ENCODE assay signal across 4 fruit fly cellular contexts in genomic region chr2L:14674606-14675100, dm6.
TF ChIP-seq lines count a peak whose summit lies in the region.

No protein-coding gene starts in this region.

- no peak for TF ChIP-seq CTCF in whole organism, embryonic (GFP tag; optimal IDR thresholded peaks at IDR 0.05; lab: Kevin White, UChicago)

TF ChIP-seq in whole organism, embryonic, 481 proteins besides CTCF, POLR2A, EP300 and RAD21 (continues in another document):
- TF ChIP-seq pum (GFP tag; optimal IDR thresholded peaks at IDR 0.05; lab: Kevin White, UChicago) (no peak), CG12104 (GFP tag; optimal IDR thresholded peaks at IDR 0.05; lab: Kevin White, UChicago) (peak; percentile 49), ap (GFP tag; IDR thresholded peaks at IDR 0.05; lab: Robert Waterston, UW) (no peak), Meics (GFP tag; optimal IDR thresholded peaks at IDR 0.05; lab: Kevin White, UChicago) (peak; percentile 47), row (GFP tag; IDR thresholded peaks at IDR 0.05; lab: Robert Waterston, UW) (peak; percentile 69), CG18599 (GFP tag; optimal IDR thresholded peaks at IDR 0.05; lab: Kevin White, UChicago) (peak; percentile 30), Scr (GFP tag; IDR thresholded peaks at IDR 0.05; lab: Robert Waterston, UW; ENCODE audit: partially characterized antibody) (no peak), dimm (GFP tag; IDR thresholded peaks at IDR 0.05; lab: Robert Waterston, UW) (no peak), CG5953 (GFP tag; IDR thresholded peaks at IDR 0.05; lab: Robert Waterston, UW) (no peak), Taf1 (GFP tag; IDR thresholded peaks at IDR 0.05; lab: Robert Waterston, UW) (no peak), CG15073 (GFP tag; optimal IDR thresholded peaks at IDR 0.05; lab: Kevin White, UChicago) (no peak), CG9437 (GFP tag; optimal IDR thresholded peaks at IDR 0.05; lab: Kevin White, UChicago) (peak; percentile 73), chn (GFP tag; optimal IDR thresholded peaks at IDR 0.05; lab: Kevin White, UChicago) (no peak), oc (tag; optimal IDR thresholded peaks at IDR 0.05; lab: Kevin White, UChicago) (peak; percentile 80), CG13624 (GFP tag; optimal IDR thresholded peaks at IDR 0.05; lab: Kevin White, UChicago) (no peak), Hr51 (GFP tag; optimal IDR thresholded peaks at IDR 0.05; lab: Kevin White, UChicago) (peak in 1 of 2 experiments; percentile 80), CG2712 (tag; optimal IDR thresholded peaks at IDR 0.05; lab: Kevin White, UChicago) (peak; percentile 98), br (optimal IDR thresholded peaks at IDR 0.05; lab: Kevin White, UChicago) (no peak), CG18764 (GFP tag; optimal IDR thresholded peaks at IDR 0.05; lab: Kevin White, UChicago) (peak; percentile 47), sens-2 (GFP tag; IDR thresholded peaks at IDR 0.05; lab: Robert Waterston, UW) (no peak), sqz (GFP tag; optimal IDR thresholded peaks at IDR 0.05; lab: Kevin White, UChicago) (peak; percentile 62), CG6689 (GFP tag; IDR thresholded peaks at IDR 0.05; lab: Robert Waterston, UW) (peak; percentile 85), B-H2 (GFP tag; optimal IDR thresholded peaks at IDR 0.05; lab: Kevin White, UChicago) (no peak)

TF ChIP-seq in whole organism, prepupa, 60 proteins besides CTCF, POLR2A, EP300 and RAD21 (continues in another document):
- no peak for TF ChIP-seq CG1621 (tag; optimal IDR thresholded peaks at IDR 0.05; lab: Kevin White, UChicago)
- TF ChIP-seq CG6163 (GFP tag; IDR thresholded peaks at IDR 0.05; lab: Robert Waterston, UW): peak; percentile 73; the same call in 2 of the 3 replicates
- no peak for TF ChIP-seq fkh (GFP tag; optimal IDR thresholded peaks at IDR 0.05; lab: Kevin White, UChicago)
- TF ChIP-seq Eip75B (GFP tag; optimal IDR thresholded peaks at IDR 0.05; lab: Kevin White, UChicago): peak; percentile 79
- TF ChIP-seq dac (GFP tag; optimal IDR thresholded peaks at IDR 0.05; lab: Kevin White, UChicago): no peak
- TF ChIP-seq net (GFP tag; optimal IDR thresholded peaks at IDR 0.05; lab: Kevin White, UChicago): peak; percentile 66
- peak; percentile 63 for TF ChIP-seq CG16779 (tag; optimal IDR thresholded peaks at IDR 0.05; lab: Kevin White, UChicago)
- TF ChIP-seq Sox14 (GFP tag; optimal IDR thresholded peaks at IDR 0.05; lab: Kevin White, UChicago): peak; percentile 49
- peak; percentile 82 for TF ChIP-seq CG10631 (GFP tag; optimal IDR thresholded peaks at IDR 0.05; lab: Kevin White, UChicago)
- TF ChIP-seq CG34406 (GFP tag; optimal IDR thresholded peaks at IDR 0.05; lab: Kevin White, UChicago): peak; percentile 87
- TF ChIP-seq Met (GFP tag; optimal IDR thresholded peaks at IDR 0.05; lab: Kevin White, UChicago): peak; percentile 89
- peak in 1 of 2 experiments; percentile 85 for TF ChIP-seq salr (GFP tag; optimal IDR thresholded peaks at IDR 0.05; lab: Kevin White, UChicago)
- peak; percentile 44 for TF ChIP-seq Sox102F (GFP tag; optimal IDR thresholded peaks at IDR 0.05; lab: Kevin White, UChicago)
- peak; percentile 86 for TF ChIP-seq CG3919 (GFP tag; optimal IDR thresholded peaks at IDR 0.05; lab: Kevin White, UChicago)
- TF ChIP-seq CG6808 (GFP tag; optimal IDR thresholded peaks at IDR 0.05; lab: Kevin White, UChicago): peak; percentile 82
- peak; percentile 76 for TF ChIP-seq CG6792 (GFP tag; optimal IDR thresholded peaks at IDR 0.05; lab: Kevin White, UChicago)
- TF ChIP-seq dsx (GFP tag; optimal IDR thresholded peaks at IDR 0.05; lab: Kevin White, UChicago; ENCODE audit: poor library complexity, severe bottlenecking): peak; percentile 94
- TF ChIP-seq Smox (GFP tag; optimal IDR thresholded peaks at IDR 0.05; lab: Kevin White, UChicago): peak; percentile 79
- peak; percentile 6 for TF ChIP-seq Ets21C (GFP tag; optimal IDR thresholded peaks at IDR 0.05; lab: Kevin White, UChicago)
- peak; percentile 82 for TF ChIP-seq CG8119 (GFP tag; IDR thresholded peaks at IDR 0.05; lab: Robert Waterston, UW)
- peak; percentile 58 for TF ChIP-seq fd59A (GFP tag; optimal IDR thresholded peaks at IDR 0.05; lab: Kevin White, UChicago)
- peak; percentile 43; the same call in 1 of the 2 replicates for TF ChIP-seq CG11294 (GFP tag; IDR thresholded peaks at IDR 0.05; lab: Robert Waterston, UW)
- TF ChIP-seq Ets96B (tag; optimal IDR thresholded peaks at IDR 0.05; lab: Kevin White, UChicago): peak; percentile 93

TF ChIP-seq in whole organism, pupa, 21 proteins besides CTCF, POLR2A, EP300 and RAD21:
- TF ChIP-seq Snoo (tag; optimal IDR thresholded peaks at IDR 0.05; lab: Kevin White, UChicago): peak; percentile 87
- TF ChIP-seq Pif1B (GFP tag; optimal IDR thresholded peaks at IDR 0.05; lab: Kevin White, UChicago): peak; percentile 65
- peak; percentile 95 for TF ChIP-seq CG9948 (tag; optimal IDR thresholded peaks at IDR 0.05; lab: Kevin White, UChicago)
- TF ChIP-seq Pif1A (GFP tag; optimal IDR thresholded peaks at IDR 0.05; lab: Kevin White, UChicago): peak; percentile 50
- TF ChIP-seq CG17806 (tag; optimal IDR thresholded peaks at IDR 0.05; lab: Kevin White, UChicago): peak; percentile 93
- peak; percentile 88 for TF ChIP-seq CG8301 (tag; optimal IDR thresholded peaks at IDR 0.05; lab: Kevin White, UChicago)
- TF ChIP-seq Ets98B (GFP tag; IDR thresholded peaks at IDR 0.05; lab: Robert Waterston, UW): 0 out of 2 replicates have a peak, but pooled peaks have one; percentile 13
- TF ChIP-seq CG4496 (GFP tag; IDR thresholded peaks at IDR 0.05; lab: Robert Waterston, UW): peak; percentile 66; the same call in 1 of the 3 replicates
- TF ChIP-seq fd96Ca (GFP tag; IDR thresholded peaks at IDR 0.05; lab: Robert Waterston, UW): no peak
- peak; percentile 96 for TF ChIP-seq CG8159 (tag; optimal IDR thresholded peaks at IDR 0.05; lab: Kevin White, UChicago)
- peak; percentile 38 for TF ChIP-seq CG13204 (GFP tag; optimal IDR thresholded peaks at IDR 0.05; lab: Kevin White, UChicago)
- TF ChIP-seq CG15710 (tag; optimal IDR thresholded peaks at IDR 0.05; lab: Kevin White, UChicago): peak; percentile 86
- peak; percentile 95 for TF ChIP-seq EcR (GFP tag; optimal IDR thresholded peaks at IDR 0.05; lab: Kevin White, UChicago)
- TF ChIP-seq CG10348 (GFP tag; IDR thresholded peaks at IDR 0.05; lab: Robert Waterston, UW): no peak
- peak; percentile 90 for TF ChIP-seq CG14655 (GFP tag; optimal IDR thresholded peaks at IDR 0.05; lab: Kevin White, UChicago)
- TF ChIP-seq CG32121 (GFP tag; IDR thresholded peaks at IDR 0.05; lab: Robert Waterston, UW): peak; percentile 58
- peak; percentile 40 for TF ChIP-seq gl (tag; optimal IDR thresholded peaks at IDR 0.05; lab: Kevin White, UChicago)
- peak; percentile 97 for TF ChIP-seq D1 (tag; optimal IDR thresholded peaks at IDR 0.05; lab: Kevin White, UChicago)
- no peak for TF ChIP-seq rn (GFP tag; IDR thresholded peaks at IDR 0.05; lab: Robert Waterston, UW)
- TF ChIP-seq CG12605 (GFP tag; IDR thresholded peaks at IDR 0.05; lab: Robert Waterston, UW): peak; percentile 63
- TF ChIP-seq CG34367 (tag; optimal IDR thresholded peaks at IDR 0.05; lab: Kevin White, UChicago): peak; percentile 73

TF ChIP-seq in whole organism, wandering third instar larva, 38 proteins besides CTCF, POLR2A, EP300 and RAD21:
- TF ChIP-seq h (GFP tag; optimal IDR thresholded peaks at IDR 0.05; lab: Kevin White, UChicago): peak; percentile 78
- TF ChIP-seq Dfd (GFP tag; optimal IDR thresholded peaks at IDR 0.05; lab: Kevin White, UChicago): peak; percentile 61
- TF ChIP-seq Hr78 (GFP tag; optimal IDR thresholded peaks at IDR 0.05; lab: Kevin White, UChicago): no peak
- TF ChIP-seq Abd-B (GFP tag; optimal IDR thresholded peaks at IDR 0.05; lab: Kevin White, UChicago): no peak
- TF ChIP-seq CG9705 (GFP tag; optimal IDR thresholded peaks at IDR 0.05; lab: Kevin White, UChicago): peak; percentile 64
- peak; percentile 84 for TF ChIP-seq fru (GFP tag; optimal IDR thresholded peaks at IDR 0.05; lab: Kevin White, UChicago)
- peak; percentile 35 for TF ChIP-seq ey (GFP tag; optimal IDR thresholded peaks at IDR 0.05; lab: Kevin White, UChicago)
- no peak for TF ChIP-seq CG32264 (GFP tag; optimal IDR thresholded peaks at IDR 0.05; lab: Kevin White, UChicago)
- peak; percentile 95 for TF ChIP-seq Sp1 (GFP tag; optimal IDR thresholded peaks at IDR 0.05; lab: Kevin White, UChicago)
- TF ChIP-seq woc (GFP tag; optimal IDR thresholded peaks at IDR 0.05; lab: Kevin White, UChicago): peak; percentile 66
- TF ChIP-seq brk (GFP tag; optimal IDR thresholded peaks at IDR 0.05; lab: Kevin White, UChicago): peak; percentile 63
- TF ChIP-seq psq (GFP tag; optimal IDR thresholded peaks at IDR 0.05; lab: Kevin White, UChicago): peak; percentile 92
- peak in 1 of 2 experiments; percentile 82 for TF ChIP-seq foxo (GFP tag; optimal IDR thresholded peaks at IDR 0.05; lab: Kevin White, UChicago)
- peak; percentile 71 for TF ChIP-seq rgr (GFP tag; optimal IDR thresholded peaks at IDR 0.05; lab: Kevin White, UChicago)
- peak; percentile 96 for TF ChIP-seq HLH106 (tag; optimal IDR thresholded peaks at IDR 0.05; lab: Kevin White, UChicago)
- peak; percentile 23 for TF ChIP-seq br (GFP tag; optimal IDR thresholded peaks at IDR 0.05; lab: Kevin White, UChicago)
- peak; percentile 17 for TF ChIP-seq Jra (GFP tag; optimal IDR thresholded peaks at IDR 0.05; lab: Kevin White, UChicago)
- peak; percentile 81 for TF ChIP-seq dmrt93B (GFP tag; optimal IDR thresholded peaks at IDR 0.05; lab: Kevin White, UChicago)
- TF ChIP-seq Rel (GFP tag; optimal IDR thresholded peaks at IDR 0.05; lab: Kevin White, UChicago): no peak
- peak; percentile 76 for TF ChIP-seq Rel (tag; optimal IDR thresholded peaks at IDR 0.05; lab: Kevin White, UChicago)
- TF ChIP-seq Dif (GFP tag; optimal IDR thresholded peaks at IDR 0.05; lab: Kevin White, UChicago; ENCODE audit: partially characterized antibody): no peak
- no peak for TF ChIP-seq lola (GFP tag; optimal IDR thresholded peaks at IDR 0.05; lab: Kevin White, UChicago)
- TF ChIP-seq Hnf4 (GFP tag; optimal IDR thresholded peaks at IDR 0.05; lab: Kevin White, UChicago): peak; percentile 16
- TF ChIP-seq OdsH (GFP tag; optimal IDR thresholded peaks at IDR 0.05; lab: Kevin White, UChicago): peak; percentile 86

Comparison
In these comparisons a context has a peak if more than half of its experiments do, and no peak if none do; other contexts are left out.
1. Of the 7 proteins assayed by ChIP-seq in both whole organism, embryonic and whole organism, prepupa: peak only in whole organism, embryonic: none; only in whole organism, prepupa: CG16779, CG6854, Gug, Hr39 and Lpt; in both: Blimp-1 and Sox102F; in neither: 0.